Worm (Caenorhabditis elegans) whole organism, mixed stage, embryonic: Measurements from ENCODE around the gene txdc-9.

Source experiments
- M03D4.4 ChIP-seq: sonication (generic microtip); optimal IDR thresholded peaks from 2 replicates; lab custom pipeline; 2017; ENCODE audit warnings: mild to moderate bottlenecking, missing genetic modification characterization, missing compliant biosample characterization
- bed-3 ChIP-seq: fragments of 200-800 bp; sonication (Bioruptor generic); optimal IDR thresholded peaks from 3 replicates; lab custom pipeline; 2018; ENCODE audit warnings: mild to moderate bottlenecking, missing genetic modification characterization, moderate library complexity, missing compliant biosample characterization
- blmp-1 ChIP-seq: fragments of 150-350 bp; optimal IDR thresholded peaks from 2 replicates; lab custom pipeline; 2014; ENCODE audit warnings: missing biosample characterization, missing genetic modification characterization
- ceh-43 ChIP-seq: fragments of 200-800 bp; sonication (Bioruptor generic); optimal IDR thresholded peaks from 2 replicates; lab custom pipeline; 2018; ENCODE audit warnings: mild to moderate bottlenecking, missing genetic modification characterization, moderate library complexity, missing compliant biosample characterization
- ceh-83 ChIP-seq: fragments of 200-800 bp; sonication (Bioruptor generic); optimal IDR thresholded peaks from 2 replicates; lab custom pipeline; 2018; ENCODE audit warnings: mild to moderate bottlenecking, missing genetic modification characterization, missing compliant biosample characterization
- ces-1 ChIP-seq: fragments of 150-350 bp; optimal IDR thresholded peaks from 2 replicates; lab custom pipeline; 2014; ENCODE audit warnings: missing biosample characterization, missing genetic modification reagents, missing genetic modification characterization
- cnd-1 ChIP-seq: fragments of 200-800 bp; sonication (Bioruptor generic); optimal IDR thresholded peaks from 2 replicates; lab custom pipeline; 2018; ENCODE audit warnings: mild to moderate bottlenecking, missing genetic modification characterization, missing compliant biosample characterization
- drap-1 ChIP-seq: fragments of 200-800 bp; sonication (Bioruptor generic); optimal IDR thresholded peaks from 3 replicates; lab custom pipeline; 2018; ENCODE audit warnings: mild to moderate bottlenecking, missing genetic modification characterization, missing compliant biosample characterization
- elt-1 ChIP-seq: sonication (generic microtip); optimal IDR thresholded peaks from 2 replicates; lab custom pipeline; 2017; ENCODE audit warnings: missing genetic modification characterization, mild to moderate bottlenecking, missing compliant biosample characterization, antibody characterized with exemption, moderate library complexity, borderline replicate concordance; ENCODE audit not compliant: insufficient read depth
- flh-1 ChIP-seq: fragments of 200-800 bp; sonication (Bioruptor generic); optimal IDR thresholded peaks from 2 replicates; lab custom pipeline; 2018; ENCODE audit warnings: mild to moderate bottlenecking, missing genetic modification characterization, moderate library complexity, missing compliant biosample characterization
- ham-2 ChIP-seq: fragments of 200-800 bp; sonication (Bioruptor generic); optimal IDR thresholded peaks from 2 replicates; lab custom pipeline; 2018; ENCODE audit warnings: mild to moderate bottlenecking, missing genetic modification characterization, missing compliant biosample characterization
- hlh-1 ChIP-seq: fragments of 150-350 bp; optimal IDR thresholded peaks from 2 replicates; lab custom pipeline; 2014; ENCODE audit warnings: missing biosample characterization, missing genetic modification reagents, missing genetic modification characterization
- lin-13 ChIP-seq: fragments of 150-350 bp; optimal IDR thresholded peaks from 2 replicates; lab custom pipeline; 2014; ENCODE audit warnings: missing biosample characterization, missing genetic modification characterization
- lin-32 ChIP-seq: fragments of 200-800 bp; sonication (Bioruptor generic); optimal IDR thresholded peaks from 2 replicates; lab custom pipeline; 2018; ENCODE audit warnings: mild to moderate bottlenecking, missing genetic modification characterization, missing compliant biosample characterization
- lsy-2 ChIP-seq: fragments of 150-350 bp; optimal IDR thresholded peaks from 2 replicates; lab custom pipeline; 2014; ENCODE audit warnings: missing biosample characterization, missing genetic modification characterization
- mab-5 ChIP-seq: fragments of 150-350 bp; optimal IDR thresholded peaks from 2 replicates; lab custom pipeline; 2014; ENCODE audit warnings: missing biosample characterization, missing genetic modification characterization
- mep-1 ChIP-seq: fragments of 150-350 bp; optimal IDR thresholded peaks from 2 replicates; lab custom pipeline; 2017; ENCODE audit warnings: missing biosample characterization, missing genetic modification reagents, missing genetic modification characterization, inconsistent platforms
- mls-2 ChIP-seq: sonication (generic microtip); optimal IDR thresholded peaks from 2 replicates; lab custom pipeline; 2016; ENCODE audit warnings: mild to moderate bottlenecking, missing genetic modification characterization, moderate library complexity, missing compliant biosample characterization
- nhr-2 ChIP-seq: fragments of 150-350 bp; optimal IDR thresholded peaks from 2 replicates; lab custom pipeline; 2014; ENCODE audit warnings: missing biosample characterization, missing genetic modification characterization
- nhr-237 ChIP-seq: fragments of 150-350 bp; optimal IDR thresholded peaks from 2 replicates; lab custom pipeline; 2014; ENCODE audit warnings: missing biosample characterization, missing genetic modification characterization
- nhr-28 ChIP-seq: fragments of 150-350 bp; optimal IDR thresholded peaks from 2 replicates; lab custom pipeline; 2014; ENCODE audit warnings: missing biosample characterization, missing genetic modification characterization
- nhr-76 ChIP-seq: sonication (generic microtip); optimal IDR thresholded peaks from 2 replicates; lab custom pipeline; 2017; ENCODE audit warnings: missing biosample characterization, missing genetic modification characterization
- pha-4 ChIP-seq: fragments of 150-350 bp; optimal IDR thresholded peaks from 2 replicates; lab custom pipeline; 2018; ENCODE audit warnings: missing biosample characterization, missing genetic modification reagents, missing genetic modification characterization
- sem-2 ChIP-seq: fragments of 200-800 bp; sonication (Bioruptor generic); optimal IDR thresholded peaks from 2 replicates; lab custom pipeline; 2018; ENCODE audit warnings: mild to moderate bottlenecking, missing genetic modification characterization, missing compliant biosample characterization
- snpc-4 ChIP-seq: fragments of 150-350 bp; optimal IDR thresholded peaks from 2 replicates; lab custom pipeline; 2014; ENCODE audit warnings: missing biosample characterization, missing genetic modification characterization
- unc-120 ChIP-seq: sonication (generic microtip); optimal IDR thresholded peaks from 2 replicates; lab custom pipeline; 2017; ENCODE audit warnings: missing genetic modification characterization, missing compliant biosample characterization; ENCODE audit not compliant: poor library complexity, severe bottlenecking
- unc-62 ChIP-seq: fragments of 150-350 bp; optimal IDR thresholded peaks from 2 replicates; lab custom pipeline; 2014; ENCODE audit warnings: missing biosample characterization, missing genetic modification reagents, missing genetic modification characterization
- zip-8 ChIP-seq: fragments of 150-350 bp; optimal IDR thresholded peaks from 2 replicates; lab custom pipeline; 2014; ENCODE audit warnings: missing biosample characterization, missing genetic modification characterization
- ztf-11 ChIP-seq: fragments of 150-350 bp; optimal IDR thresholded peaks from 2 replicates; lab custom pipeline; 2014; ENCODE audit warnings: missing biosample characterization, missing genetic modification characterization

txdc-9 gene

ce11 chrIII:6395706-6396232, 36.2 kb upstream of the txdc-9 start, which contains the start of gene oatr-1:
Gene oatr-1 (minus strand): TSS chrIII:6396182.
- TF ChIP-seq ham-2: no peak
- no peak for TF ChIP-seq flh-1 (GFP tag; lab: Kevin White, UChicago)
- TF ChIP-seq unc-120 (tag; lab: Kevin White, UChicago): no peak
- no peak for TF ChIP-seq mep-1 (tag; lab: Kevin White, UChicago)
- TF ChIP-seq pha-4 (tag; lab: Kevin White, UChicago): no peak
- TF ChIP-seq lsy-2 (tag; lab: Kevin White, UChicago): no peak
- no peak for TF ChIP-seq nhr-237 (tag; lab: Kevin White, UChicago)
- no peak for TF ChIP-seq elt-1
- TF ChIP-seq snpc-4: no peak
- TF ChIP-seq bed-3: no peak
- TF ChIP-seq ceh-83 (GFP tag; lab: Kevin White, UChicago): no peak
- no peak for TF ChIP-seq sem-2 (GFP tag; lab: Kevin White, UChicago)
- no peak for TF ChIP-seq nhr-2 (tag; lab: Kevin White, UChicago)
- TF ChIP-seq nhr-76: no peak
- TF ChIP-seq cnd-1 (tag; lab: Kevin White, UChicago): no peak

- TF ChIP-seq elt-1 (peak; percentile 7), cnd-1 (tag; lab: Kevin White, UChicago) (no peak)
These were observed 35.6 kb upstream of the txdc-9 start for ce11 chrIII:6396381-6396780.

ce11 chrIII:6398124-6398523, 33.9 kb upstream of the txdc-9 start:
- TF ChIP-seq hlh-1 (tag; lab: Kevin White, UChicago) (peak; percentile 59), unc-62 (GFP tag; lab: Kevin White, UChicago) (peak; percentile 24), lin-13 (tag; lab: Kevin White, UChicago) (no peak)

ce11 chrIII:6399424-6399823, 32.6 kb upstream of the txdc-9 start:
- TF ChIP-seq ces-1 (GFP tag; lab: Kevin White, UChicago) (peak; percentile 57), flh-1 (GFP tag; lab: Kevin White, UChicago) (no peak)

- TF ChIP-seq ham-2: no peak
- TF ChIP-seq bed-3: no peak
- peak; percentile 48 for TF ChIP-seq mab-5 (tag; lab: Kevin White, UChicago)
- TF ChIP-seq ztf-11 (tag; lab: Kevin White, UChicago): no peak
- TF ChIP-seq lin-13 (tag; lab: Kevin White, UChicago): no peak
- peak; percentile 89 for TF ChIP-seq unc-62 (GFP tag; lab: Kevin White, UChicago)
- no peak for TF ChIP-seq sem-2 (GFP tag; lab: Kevin White, UChicago)
- no peak for TF ChIP-seq ces-1 (GFP tag; lab: Kevin White, UChicago)
- TF ChIP-seq nhr-237 (tag; lab: Kevin White, UChicago): no peak
- TF ChIP-seq M03D4.4 (tag; lab: Kevin White, UChicago): no peak
- peak; percentile 69 for TF ChIP-seq unc-120 (tag; lab: Kevin White, UChicago)
- peak; percentile 99 for TF ChIP-seq hlh-1 (tag; lab: Kevin White, UChicago)
- no peak for TF ChIP-seq blmp-1 (tag; lab: Kevin White, UChicago)
- no peak for TF ChIP-seq ceh-83 (GFP tag; lab: Kevin White, UChicago)
- TF ChIP-seq, all 35 proteins: peak for 4
These were observed 29.6 kb upstream of the txdc-9 start for ce11 chrIII:6402346-6402745.

- no peak for TF ChIP-seq ces-1 (GFP tag; lab: Kevin White, UChicago)
- no peak for TF ChIP-seq lin-32 (GFP tag; lab: Kevin White, UChicago)
- no peak for TF ChIP-seq M03D4.4 (tag; lab: Kevin White, UChicago)
- TF ChIP-seq nhr-2 (tag; lab: Kevin White, UChicago): no peak
- TF ChIP-seq sem-2 (GFP tag; lab: Kevin White, UChicago): no peak
- TF ChIP-seq flh-1 (GFP tag; lab: Kevin White, UChicago): no peak
- TF ChIP-seq zip-8 (tag; lab: Kevin White, UChicago): no peak
- TF ChIP-seq mls-2 (tag; lab: Kevin White, UChicago): no peak
- no peak for TF ChIP-seq pha-4 (tag; lab: Kevin White, UChicago)
- no peak for TF ChIP-seq nhr-28
- no peak for TF ChIP-seq drap-1 (GFP tag; lab: Kevin White, UChicago)
- TF ChIP-seq snpc-4: no peak
- no peak for TF ChIP-seq ztf-11 (tag; lab: Kevin White, UChicago)
- no peak for TF ChIP-seq ceh-43
- no peak for TF ChIP-seq lsy-2 (tag; lab: Kevin White, UChicago)
- TF ChIP-seq, all 35 proteins: peak for 0
These were observed 29.2 kb upstream of the txdc-9 start for ce11 chrIII:6402810-6403209.
